Worm (Caenorhabditis elegans) whole organism, young adult: ENCODE measurements around the gene str-16.

Experiments used
- B0019.2 ChIP-seq: fragments of 200-800 bp; sonication (Bioruptor generic); conservative IDR thresholded peaks from 2 replicates; pipeline ENCODE4 v1.3.6; 2022; ENCODE audit warnings: missing genetic modification reagents, missing genetic modification characterization, missing compliant biosample characterization
- F49E8.2 ChIP-seq: sonication (generic microtip); optimal IDR thresholded peaks from 3 replicates; lab custom pipeline; 2017; ENCODE audit warnings: missing genetic modification characterization, mild to moderate bottlenecking, missing compliant biosample characterization, antibody characterized with exemption, moderate library complexity; ENCODE audit not compliant: insufficient read depth
- F57C9.4 ChIP-seq: sonication (generic microtip); optimal IDR thresholded peaks from 2 replicates; lab custom pipeline; 2017; ENCODE audit warnings: mild to moderate bottlenecking, missing genetic modification characterization, missing compliant biosample characterization
- K12H6.12 ChIP-seq: fragments of 200-800 bp; sonication (Bioruptor generic); optimal IDR thresholded peaks from 2 replicates; lab custom pipeline; 2018; ENCODE audit warnings: mild to moderate bottlenecking, missing genetic modification characterization, missing compliant biosample characterization
- Y53G8AR.9 ChIP-seq: fragments of 200-800 bp; sonication (Bioruptor generic); conservative IDR thresholded peaks from 2 replicates; pipeline ENCODE4 v1.3.6; 2022; ENCODE audit warnings: missing genetic modification reagents, missing genetic modification characterization, missing compliant biosample characterization
- Y95B8A.8 ChIP-seq: fragments of 200-800 bp; sonication (Bioruptor generic); IDR thresholded peaks from 2 replicates; pipeline ENCODE4 v1.3.6; 2022; ENCODE audit warnings: missing genetic modification reagents, missing genetic modification characterization, missing compliant biosample characterization
- ama-1 ChIP-seq, 3 experiments: fragments of 150-350 bp in 1 of 3; sonication (generic microtip) in 2 of 3; optimal IDR thresholded peaks; 2 replicates each; lab custom pipeline; 2014 to 2018; ENCODE audit warnings: missing biosample characterization in 2 of 3, missing genetic modification characterization in 2 of 3, missing genetic modification reagents in 2 of 3
- atf-7 ChIP-seq: sonication (generic microtip); optimal IDR thresholded peaks from 2 replicates; lab custom pipeline; 2017; ENCODE audit warnings: mild to moderate bottlenecking, missing genetic modification characterization, missing compliant biosample characterization
- bed-1 ChIP-seq: fragments of 200-800 bp; sonication (Bioruptor generic); IDR thresholded peaks from 2 replicates; pipeline ENCODE4 v1.3.6; 2022; ENCODE audit warnings: missing genetic modification reagents, missing genetic modification characterization, missing compliant biosample characterization
- ceh-100 ChIP-seq: fragments of 200-800 bp; sonication (Bioruptor generic); IDR thresholded peaks from 2 replicates; pipeline ENCODE4 v1.3.6; 2022; ENCODE audit warnings: missing genetic modification reagents, missing genetic modification characterization, missing compliant biosample characterization
- ceh-58 ChIP-seq: fragments of 200-800 bp; sonication (Bioruptor generic); IDR thresholded peaks from 2 replicates; pipeline ENCODE4 v1.3.6; 2022; ENCODE audit warnings: missing genetic modification characterization, missing compliant biosample characterization
- chd-7 ChIP-seq: sonication (generic microtip); optimal IDR thresholded peaks from 2 replicates; lab custom pipeline; 2016; ENCODE audit warnings: mild to moderate bottlenecking, missing genetic modification characterization, moderate library complexity, missing compliant biosample characterization
- egl-18 ChIP-seq: fragments of 200-800 bp; sonication (Bioruptor generic); IDR thresholded peaks from 2 replicates; pipeline ENCODE4 v1.3.6; 2022; ENCODE audit warnings: missing genetic modification reagents, missing genetic modification characterization, missing compliant biosample characterization
- egl-44 ChIP-seq: fragments of 200-800 bp; sonication (Bioruptor generic); IDR thresholded peaks from 2 replicates; pipeline ENCODE4 v1.3.6; 2022; ENCODE audit warnings: missing genetic modification reagents, missing genetic modification characterization, missing compliant biosample characterization
- ets-4 ChIP-seq: fragments of 200-800 bp; sonication (Bioruptor generic); optimal IDR thresholded peaks from 2 replicates; lab custom pipeline; 2018; ENCODE audit warnings: mild to moderate bottlenecking, missing genetic modification characterization, missing compliant biosample characterization
- fkh-3 ChIP-seq: sonication (generic microtip); optimal IDR thresholded peaks from 2 replicates; lab custom pipeline; 2016; ENCODE audit warnings: mild to moderate bottlenecking, missing genetic modification characterization, missing compliant biosample characterization
- lin-40 ChIP-seq: sonication (generic microtip); optimal IDR thresholded peaks from 2 replicates; lab custom pipeline; 2016; ENCODE audit warnings: missing genetic modification characterization, mild to moderate bottlenecking, missing compliant biosample characterization, missing genotype, missing genetic modification reagents
- madf-3 ChIP-seq: fragments of 200-800 bp; sonication (Bioruptor generic); IDR thresholded peaks from 2 replicates; pipeline ENCODE4 v1.3.6; 2022; ENCODE audit warnings: missing genetic modification reagents, missing genetic modification characterization, missing compliant biosample characterization
- madf-6 ChIP-seq: fragments of 200-800 bp; sonication (Bioruptor generic); IDR thresholded peaks from 2 replicates; pipeline ENCODE4 v1.3.6; 2022; ENCODE audit warnings: missing genetic modification reagents, missing genetic modification characterization, missing compliant biosample characterization
- madf-8 ChIP-seq: fragments of 200-800 bp; sonication (Bioruptor generic); conservative IDR thresholded peaks from 2 replicates; pipeline ENCODE4 v1.3.6; 2022; ENCODE audit warnings: missing genetic modification reagents, missing genetic modification characterization, missing compliant biosample characterization
- nfya-1 ChIP-seq: sonication (generic microtip); optimal IDR thresholded peaks from 2 replicates; lab custom pipeline; 2017; ENCODE audit warnings: antibody characterized with exemption, missing compliant biosample characterization, missing genetic modification characterization, borderline replicate concordance; ENCODE audit not compliant: insufficient read depth
- nfya-2 ChIP-seq: fragments of 200-800 bp; sonication (Bioruptor generic); IDR thresholded peaks from 2 replicates; pipeline ENCODE4 v1.3.6; 2022; ENCODE audit warnings: missing genetic modification reagents, missing genetic modification characterization, missing compliant biosample characterization
- nfyb-1 ChIP-seq: fragments of 200-800 bp; sonication (Bioruptor generic); IDR thresholded peaks from 2 replicates; pipeline ENCODE4 v1.3.6; 2022; ENCODE audit warnings: missing genetic modification reagents, missing genetic modification characterization, missing compliant biosample characterization
- nhr-27 ChIP-seq: fragments of 200-800 bp; sonication (Bioruptor generic); optimal IDR thresholded peaks from 2 replicates; lab custom pipeline; 2018; ENCODE audit warnings: mild to moderate bottlenecking, missing genetic modification characterization, moderate library complexity, missing compliant biosample characterization
- nhr-90 ChIP-seq: sonication (generic microtip); optimal IDR thresholded peaks from 2 replicates; lab custom pipeline; 2016; ENCODE audit warnings: missing genotype, mild to moderate bottlenecking, missing genetic modification characterization, missing compliant biosample characterization
- rec-8 ChIP-seq, 2 experiments: sonication (generic microtip); optimal IDR thresholded peaks; 2 replicates each; lab custom pipeline; 2016; ENCODE audit warnings: mild to moderate bottlenecking in 2 of 2, missing genetic modification characterization in 2 of 2, missing genetic modification reagents in 2 of 2, missing genotype in 2 of 2, missing biosample characterization in 1 of 2, missing compliant biosample characterization in 1 of 2, moderate library complexity in 1 of 2
- repo-1 ChIP-seq: sonication (generic microtip); optimal IDR thresholded peaks from 2 replicates; lab custom pipeline; 2017; ENCODE audit warnings: mild to moderate bottlenecking, missing genetic modification characterization, missing compliant biosample characterization
- sea-2 ChIP-seq: fragments of 200-800 bp; sonication (Bioruptor generic); IDR thresholded peaks from 2 replicates; pipeline ENCODE4 v1.3.6; 2022; ENCODE audit warnings: missing genetic modification characterization, missing compliant biosample characterization
- snpc-1.3 ChIP-seq: sonication (generic microtip); optimal IDR thresholded peaks from 2 replicates; lab custom pipeline; 2017; ENCODE audit warnings: missing genetic modification characterization, mild to moderate bottlenecking, missing compliant biosample characterization, antibody characterized with exemption, moderate library complexity, missing genotype, missing genetic modification reagents; ENCODE audit not compliant: insufficient read depth
- tbp1 ChIP-seq: fragments of 200-800 bp; sonication (Bioruptor generic); optimal IDR thresholded peaks from 2 replicates; lab custom pipeline; 2018; ENCODE audit warnings: mild to moderate bottlenecking, missing genetic modification characterization, missing compliant biosample characterization
- xnd-1 ChIP-seq: sonication (generic microtip); optimal IDR thresholded peaks from 2 replicates; lab custom pipeline; 2016; ENCODE audit warnings: missing genotype, missing genetic modification reagents, missing genetic modification characterization, missing compliant biosample characterization
- ztf-25 ChIP-seq: fragments of 200-800 bp; sonication (Bioruptor generic); IDR thresholded peaks from 2 replicates; pipeline ENCODE4 v1.3.6; 2022; ENCODE audit warnings: missing genetic modification reagents, missing genetic modification characterization, missing compliant biosample characterization
- ztf-6 ChIP-seq: fragments of 200-800 bp; sonication (Bioruptor generic); IDR thresholded peaks from 2 replicates; pipeline ENCODE4 v1.3.6; 2022; ENCODE audit warnings: missing genetic modification reagents, missing genetic modification characterization, missing compliant biosample characterization

Gene str-16

ce11 chrV:3281523-3281922 is 44.8 kb downstream of the str-16 start, which contains the start of gene T28A11.25:
Gene T28A11.25 (plus strand): TSS chrV:3281823.
- TF ChIP-seq fkh-3 (tag; lab: Kevin White, UChicago) (no peak), madf-3 (GFP tag; lab: Robert Waterston, UW) (0 out of 2 replicates have a peak, but pooled peaks have one; percentile 28)

ce11 chrV:3282957-3283356 is 46.3 kb downstream of the str-16 start, which contains the start of gene str-64:
Gene str-64 (plus strand): TSS chrV:3283257.
- TF ChIP-seq B0019.2 (GFP tag; lab: Robert Waterston, UW) (no peak), atf-7 (no peak), madf-6 (GFP tag; lab: Robert Waterston, UW) (no peak), K12H6.12 (tag; lab: Kevin White, UChicago) (no peak), egl-44 (GFP tag; lab: Robert Waterston, UW) (no peak)

- TF ChIP-seq ceh-100 (GFP tag; lab: Robert Waterston, UW) = no peak
- no peak for TF ChIP-seq chd-7 (tag; lab: Kevin White, UChicago)
- no peak for TF ChIP-seq lin-40
- no peak for TF ChIP-seq ztf-6 (GFP tag; lab: Robert Waterston, UW)
- no peak for TF ChIP-seq rec-8 (tag; optimal IDR thresholded peaks at IDR 0.05; lab: Kevin White, UChicago)
- no peak for TF ChIP-seq Y95B8A.8 (GFP tag; lab: Robert Waterston, UW)
- no peak for TF ChIP-seq sea-2 (GFP tag; lab: Robert Waterston, UW)
- TF ChIP-seq repo-1 (tag; lab: Kevin White, UChicago) = no peak
- TF ChIP-seq ceh-58 (GFP tag; lab: Robert Waterston, UW) = no peak
- TF ChIP-seq nfya-2 = no peak
- TF ChIP-seq F57C9.4 (tag; lab: Kevin White, UChicago) = no peak
- no peak for TF ChIP-seq nhr-90 (tag; lab: Kevin White, UChicago)
- TF ChIP-seq ztf-25 (GFP tag; lab: Robert Waterston, UW) = no peak
- no peak for TF ChIP-seq ama-1 (optimal IDR thresholded peaks at IDR 0.05; lab: Kevin White, UChicago)
- TF ChIP-seq ama-1 (GFP tag; optimal IDR thresholded peaks at IDR 0.05; lab: Kevin White, UChicago) = no peak
These were observed 48.0 kb downstream of the str-16 start, which contains the start of gene F35F10.5 for ce11 chrV:3284629-3285028. Gene F35F10.5 (plus strand): TSS chrV:3284929.

ce11 chrV:3287330-3287729 is 50.7 kb downstream of the str-16 start, which contains the start of gene F35F10.7:
Gene F35F10.7 (minus strand): TSS chrV:3287430.
- TF ChIP-seq snpc-1.3 (no peak), F49E8.2 (tag; lab: Kevin White, UChicago) (no peak), Y53G8AR.9 (GFP tag; lab: Robert Waterston, UW) (no peak), nfya-1 (tag; lab: Kevin White, UChicago) (no peak), madf-8 (GFP tag; lab: Robert Waterston, UW) (no peak), nhr-27 (tag; lab: Kevin White, UChicago) (no peak), nfyb-1 (no peak), B0019.2 (GFP tag; lab: Robert Waterston, UW) (no peak), tbp1 (GFP tag; lab: Kevin White, UChicago) (no peak)

ce11 chrV:3288134-3288533 is 51.5 kb downstream of the str-16 start:
- TF ChIP-seq bed-1 (GFP tag; lab: Robert Waterston, UW) (peak; percentile 76; the same call in 1 of the 2 replicates), ets-4 (GFP tag; lab: Kevin White, UChicago) (no peak), xnd-1 (tag; lab: Kevin White, UChicago) (no peak), egl-18 (GFP tag; lab: Robert Waterston, UW) (peak; percentile 52; the same call in 1 of the 2 replicates)
